Fruit fly (Drosophila melanogaster): Measurements from ENCODE around the gene CG13855.

Gene CG13855

dm6 chr3R:22421618-22422017, 15.9 kb downstream of the CG13855 start (continued):
- TF ChIP-seq Hr3 (GFP tag; optimal IDR thresholded peaks at IDR 0.05): peak; percentile 41
- TF ChIP-seq rib (GFP tag; IDR thresholded peaks at IDR 0.05): peak; percentile 62; the same call in 1 of the 2 replicates
- peak; percentile 29 for TF ChIP-seq CG6854 (GFP tag; optimal IDR thresholded peaks at IDR 0.05)
- peak; percentile 84 for TF ChIP-seq lmd (GFP tag; IDR thresholded peaks at IDR 0.05)
- TF ChIP-seq CG3847 (GFP tag; IDR thresholded peaks at IDR 0.05): peak; percentile 66
- no peak for TF ChIP-seq Myb (GFP tag; optimal IDR thresholded peaks at IDR 0.05)
- TF ChIP-seq luna (GFP tag; optimal IDR thresholded peaks at IDR 0.05): peak; percentile 37
- no peak for TF ChIP-seq disco-r (GFP tag; optimal IDR thresholded peaks at IDR 0.05)
- TF ChIP-seq CG18599 (GFP tag; optimal IDR thresholded peaks at IDR 0.05): peak; percentile 70
- peak; percentile 45 for TF ChIP-seq CG2889 (GFP tag; IDR thresholded peaks at IDR 0.05)
- TF ChIP-seq Oli (tag; optimal IDR thresholded peaks at IDR 0.05): no peak
- TF ChIP-seq NK7.1 (GFP tag; optimal IDR thresholded peaks at IDR 0.05): peak; percentile 46
- TF ChIP-seq Fer3 (tag; optimal IDR thresholded peaks at IDR 0.05): peak; percentile 69
- TF ChIP-seq Neu2 (GFP tag; optimal IDR thresholded peaks at IDR 0.05; ENCODE audit: borderline replicate concordance): no peak
- peak; percentile 62 for TF ChIP-seq pho (GFP tag; optimal IDR thresholded peaks at IDR 0.05)
- TF ChIP-seq CG1233 (GFP tag; optimal IDR thresholded peaks at IDR 0.05): peak; percentile 12
- TF ChIP-seq CG33557 (GFP tag; optimal IDR thresholded peaks at IDR 0.05): peak; percentile 32
- TF ChIP-seq CG4820 (GFP tag; optimal IDR thresholded peaks at IDR 0.05): peak; percentile 26
- no peak for TF ChIP-seq CG4617 (GFP tag; optimal IDR thresholded peaks at IDR 0.05; ENCODE audit: borderline replicate concordance)
- TF ChIP-seq sima (GFP tag; optimal IDR thresholded peaks at IDR 0.05): peak; percentile 27
- peak; percentile 72 for TF ChIP-seq bowl (GFP tag; IDR thresholded peaks at IDR 0.05)
- TF ChIP-seq Ptx1 (GFP tag; IDR thresholded peaks at IDR 0.05): peak; percentile 84
- peak; percentile 73; the same call in 2 of the 3 replicates for TF ChIP-seq gce (GFP tag; IDR thresholded peaks at IDR 0.05)
- peak; percentile 40 for TF ChIP-seq Adf1 (GFP tag; IDR thresholded peaks at IDR 0.05)
- no peak for TF ChIP-seq CG2129 (GFP tag; IDR thresholded peaks at IDR 0.05; ENCODE audit: partially characterized antibody)
- TF ChIP-seq ftz-f1 (GFP tag; optimal IDR thresholded peaks at IDR 0.05): no peak

dm6 chr3R:22423996-22424395, 18.3 kb downstream of the CG13855 start:
- TF ChIP-seq dmrt99B (tag; optimal IDR thresholded peaks at IDR 0.05) (peak; percentile 6), CG11695 (GFP tag; IDR thresholded peaks at IDR 0.05) (0 out of 3 replicates have a peak, but pooled peaks have one; percentile 33), Drgx (GFP tag; IDR thresholded peaks at IDR 0.05) (peak; percentile 45), Sox102F (GFP tag; optimal IDR thresholded peaks at IDR 0.05) (peak; percentile 34), Xbp1 (GFP tag; optimal IDR thresholded peaks at IDR 0.05) (peak; percentile 14), CG2120 (GFP tag; optimal IDR thresholded peaks at IDR 0.05) (peak; percentile 18), pfk (GFP tag; optimal IDR thresholded peaks at IDR 0.05) (no peak), gem (tag; optimal IDR thresholded peaks at IDR 0.05) (peak; percentile 25), sd (tag; optimal IDR thresholded peaks at IDR 0.05) (peak; percentile 17), CG12769 (tag; optimal IDR thresholded peaks at IDR 0.05) (no peak), hbn (GFP tag; IDR thresholded peaks at IDR 0.05; ENCODE audit: partially characterized antibody) (no peak), CG1603 (tag; optimal IDR thresholded peaks at IDR 0.05) (peak; percentile 20), az2 (GFP tag; optimal IDR thresholded peaks at IDR 0.05) (peak; percentile 4), sens (GFP tag) (peak; percentile 54), lbe (GFP tag; optimal IDR thresholded peaks at IDR 0.05) (peak; percentile 8), row (GFP tag; IDR thresholded peaks at IDR 0.05) (peak; percentile 15; the same call in 1 of the 3 replicates), CG12391 (tag; optimal IDR thresholded peaks at IDR 0.05) (peak; percentile 3), knrl (GFP tag; IDR thresholded peaks at IDR 0.05; ENCODE audit: partially characterized antibody) (no peak), CG4730 (GFP tag; IDR thresholded peaks at IDR 0.05) (no peak), CG31441 (GFP tag; IDR thresholded peaks at IDR 0.05) (0 out of 2 replicates have a peak, but pooled peaks have one; percentile 12)
